Fruit fly (Drosophila melanogaster) whole organism, embryonic: ENCODE measurements around the gene Acf.

Source experiments
- CG10147 ChIP-seq: fragments of 200-800 bp; sonication (Bioruptor generic); optimal IDR thresholded peaks from 2 replicates; lab custom pipeline; 2019; ENCODE audit warnings: missing biosample characterization, mild to moderate bottlenecking, missing genetic modification characterization, moderate library complexity
- CG10431 ChIP-seq: fragments of 200-800 bp; sonication (Bioruptor generic); optimal IDR thresholded peaks from 3 replicates; lab custom pipeline; 2018; ENCODE audit warnings: missing biosample characterization, mild to moderate bottlenecking, missing genetic modification characterization
- CG12104 ChIP-seq: fragments of 200-800 bp; sonication (Bioruptor generic); optimal IDR thresholded peaks from 3 replicates; lab custom pipeline; 2016; ENCODE audit warnings: missing biosample characterization, missing genetic modification characterization
- CG12391 ChIP-seq: fragments of 200-800 bp; sonication (Bioruptor generic); optimal IDR thresholded peaks from 3 replicates; lab custom pipeline; 2018; ENCODE audit warnings: missing biosample characterization, mild to moderate bottlenecking, missing genetic modification characterization, moderate library complexity
- CG14965 ChIP-seq: fragments of 200-800 bp; sonication (Bioruptor generic); optimal IDR thresholded peaks from 2 replicates; lab custom pipeline; 2016; ENCODE audit warnings: missing biosample characterization, missing genetic modification characterization, borderline replicate concordance
- CG15479 ChIP-seq: fragments of 200-800 bp; sonication (Bioruptor generic); optimal IDR thresholded peaks from 3 replicates; lab custom pipeline; 2019; ENCODE audit warnings: missing biosample characterization, mild to moderate bottlenecking, missing genetic modification characterization, moderate library complexity
- CG1647 ChIP-seq: fragments of 200-800 bp; sonication (Bioruptor generic); optimal IDR thresholded peaks from 3 replicates; lab custom pipeline; 2016; ENCODE audit warnings: missing biosample characterization, missing genetic modification characterization
- CG2120 ChIP-seq: fragments of 200-800 bp; sonication (Bioruptor generic); optimal IDR thresholded peaks from 3 replicates; lab custom pipeline; 2016; ENCODE audit warnings: missing biosample characterization, missing genetic modification characterization
- CG30020 ChIP-seq: fragments of 200-800 bp; optimal IDR thresholded peaks from 2 replicates; lab custom pipeline; 2019; ENCODE audit warnings: missing biosample characterization, mild to moderate bottlenecking, missing genetic modification characterization, moderate library complexity
- CG31224 ChIP-seq: fragments of 200-800 bp; sonication (Bioruptor generic); IDR thresholded peaks from 2 replicates; pipeline ENCODE4 v1.3.6; 2022; ENCODE audit warnings: missing biosample characterization, missing genetic modification characterization
- CG31441 ChIP-seq: fragments of 200-800 bp; sonication (Bioruptor generic); IDR thresholded peaks from 2 replicates; pipeline ENCODE4 v1.3.6; 2022; ENCODE audit warnings: missing biosample characterization, missing genetic modification characterization
- CG32772 ChIP-seq: fragments of 200-800 bp; sonication (Bioruptor generic); IDR thresholded peaks from 2 replicates; pipeline ENCODE4 v1.3.6; 2022; ENCODE audit warnings: missing biosample characterization, missing genetic modification characterization
- CG33557 ChIP-seq: fragments of 200-800 bp; sonication (Bioruptor generic); optimal IDR thresholded peaks from 2 replicates; lab custom pipeline; 2019; ENCODE audit warnings: missing biosample characterization, mild to moderate bottlenecking, missing genetic modification characterization, moderate library complexity
- CG4282 ChIP-seq: fragments of 200-800 bp; sonication (Bioruptor generic); optimal IDR thresholded peaks from 2 replicates; lab custom pipeline; 2016; ENCODE audit warnings: missing biosample characterization, missing genetic modification characterization
- CG4854 ChIP-seq: fragments of 200-800 bp; sonication (Bioruptor generic); optimal IDR thresholded peaks from 2 replicates; lab custom pipeline; 2016; ENCODE audit warnings: missing biosample characterization, missing genetic modification characterization, inconsistent platforms
- CG5953 ChIP-seq: fragments of 200-800 bp; sonication (Bioruptor generic); IDR thresholded peaks from 2 replicates; pipeline ENCODE4 v1.3.6; 2022; ENCODE audit warnings: missing biosample characterization, missing genetic modification characterization
- CG6854 ChIP-seq: fragments of 200-800 bp; sonication (Bioruptor generic); optimal IDR thresholded peaks from 3 replicates; lab custom pipeline; 2017; ENCODE audit warnings: missing biosample characterization, mild to moderate bottlenecking, missing genetic modification characterization
- CG8281 ChIP-seq: fragments of 200-800 bp; sonication (Bioruptor generic); optimal IDR thresholded peaks from 2 replicates; lab custom pipeline; 2018; ENCODE audit warnings: missing biosample characterization, mild to moderate bottlenecking, missing genetic modification characterization, moderate library complexity
- CG8478 ChIP-seq: fragments of >200 bp; optimal IDR thresholded peaks from 2 replicates; lab custom pipeline; 2018
- CG8924 ChIP-seq: fragments of 200-800 bp; optimal IDR thresholded peaks from 3 replicates; lab custom pipeline; 2019; ENCODE audit warnings: missing biosample characterization, mild to moderate bottlenecking, missing genetic modification characterization, moderate library complexity
- Deaf1 ChIP-seq: fragments of 200-800 bp; optimal IDR thresholded peaks from 3 replicates; lab custom pipeline; 2019; ENCODE audit warnings: missing biosample characterization, mild to moderate bottlenecking, missing genetic modification characterization, moderate library complexity
- Ets97D ChIP-seq: fragments of 200-800 bp; sonication (Bioruptor generic); optimal IDR thresholded peaks from 3 replicates; lab custom pipeline; 2016; ENCODE audit warnings: missing biosample characterization, missing genetic modification characterization
- GATAe ChIP-seq: fragments of 200-800 bp; sonication (Bioruptor generic); conservative IDR thresholded peaks from 2 replicates; pipeline ENCODE4 v1.3.6; 2022; ENCODE audit warnings: missing biosample characterization, missing genetic modification characterization
- Gug ChIP-seq: fragments of 200-800 bp; sonication (Bioruptor generic); IDR thresholded peaks from 4 replicates; pipeline ENCODE4 v1.3.6; 2022; ENCODE audit warnings: missing biosample characterization, missing genetic modification characterization
- HHEX ChIP-seq: fragments of 200-800 bp; sonication (Bioruptor generic); optimal IDR thresholded peaks from 3 replicates; lab custom pipeline; 2017; ENCODE audit warnings: missing biosample characterization, mild to moderate bottlenecking, missing genetic modification characterization, missing genetic modification reagents
- HLHmδ ChIP-seq: fragments of 200-800 bp; sonication (Bioruptor generic); optimal IDR thresholded peaks from 2 replicates; lab custom pipeline; 2018; ENCODE audit warnings: missing biosample characterization, mild to moderate bottlenecking, missing genetic modification characterization, moderate library complexity
- Hr3 ChIP-seq: fragments of 200-800 bp; sonication (Bioruptor generic); optimal IDR thresholded peaks from 3 replicates; lab custom pipeline; 2016; ENCODE audit warnings: missing biosample characterization, missing genetic modification characterization
- Hr51 ChIP-seq, 2 experiments: fragments of 200-800 bp; sonication (Bioruptor generic); optimal IDR thresholded peaks; 2 replicates in 1 of 2; 3 replicates in 1 of 2; lab custom pipeline; 2016 to 2018; ENCODE audit warnings: missing biosample characterization in 2 of 2, missing genetic modification characterization in 2 of 2, mild to moderate bottlenecking in 1 of 2, moderate library complexity in 1 of 2
- Hr78 ChIP-seq, 2 experiments: fragments of 200-800 bp in 1 of 2; fragments of >200 bp in 1 of 2; sonication (Bioruptor generic) in 1 of 2; optimal IDR thresholded peaks; 2 replicates each; lab custom pipeline; 2017 to 2019; ENCODE audit warnings: missing biosample characterization in 2 of 2, missing genetic modification characterization in 2 of 2, mild to moderate bottlenecking in 1 of 2, moderate library complexity in 1 of 2
- Med ChIP-seq: fragments of 200-800 bp; sonication (Bioruptor generic); peaks from one replicate; lab custom pipeline; 2016; ENCODE audit warnings: missing biosample characterization, missing genetic modification characterization, mild to moderate bottlenecking, inconsistent platforms, moderate library complexity
- Neu2 ChIP-seq: fragments of 200-800 bp; sonication (Bioruptor generic); optimal IDR thresholded peaks from 3 replicates; lab custom pipeline; 2016; ENCODE audit warnings: missing biosample characterization, missing genetic modification characterization, borderline replicate concordance
- PHDP ChIP-seq: fragments of 200-800 bp; sonication (Bioruptor generic); optimal IDR thresholded peaks from 3 replicates; lab custom pipeline; 2018; ENCODE audit warnings: missing biosample characterization, mild to moderate bottlenecking, missing genetic modification characterization, moderate library complexity
- Ptx1 ChIP-seq: fragments of 200-800 bp; sonication (Bioruptor generic); IDR thresholded peaks from 2 replicates; pipeline ENCODE4 v1.3.6; 2022; ENCODE audit warnings: missing biosample characterization, missing genetic modification characterization
- Tbp ChIP-seq: fragments of >200 bp; optimal IDR thresholded peaks from 2 replicates; lab custom pipeline; 2018; ENCODE audit warnings: missing biosample characterization, missing genetic modification characterization
- Vsx1 ChIP-seq: fragments of 200-800 bp; sonication (Bioruptor generic); optimal IDR thresholded peaks from 2 replicates; lab custom pipeline; 2017; ENCODE audit warnings: missing biosample characterization, mild to moderate bottlenecking, missing genetic modification characterization, missing genetic modification reagents
- Xrp1 ChIP-seq: fragments of 200-800 bp; sonication (Bioruptor generic); IDR thresholded peaks from 2 replicates; pipeline ENCODE4 v1.3.6; 2022; ENCODE audit warnings: missing biosample characterization, missing genetic modification characterization
- YL-1 ChIP-seq: fragments of 200-800 bp; sonication (Bioruptor generic); optimal IDR thresholded peaks from 3 replicates; lab custom pipeline; 2017; ENCODE audit warnings: missing biosample characterization, mild to moderate bottlenecking, missing genetic modification characterization
- en ChIP-seq: fragments of 200-800 bp; sonication (Bioruptor generic); optimal IDR thresholded peaks from 2 replicates; lab custom pipeline; 2016; ENCODE audit warnings: missing biosample characterization, missing genetic modification characterization
- eyg ChIP-seq: fragments of 200-800 bp; sonication (Bioruptor generic); optimal IDR thresholded peaks from 3 replicates; lab custom pipeline; 2016; ENCODE audit warnings: missing biosample characterization, missing genetic modification characterization
- ind ChIP-seq: fragments of 200-800 bp; sonication (Bioruptor generic); optimal IDR thresholded peaks from 3 replicates; lab custom pipeline; 2016; ENCODE audit warnings: missing biosample characterization, missing genetic modification characterization
- org-1 ChIP-seq: fragments of 200-800 bp; sonication (Bioruptor generic); optimal IDR thresholded peaks from 2 replicates; lab custom pipeline; 2017; ENCODE audit warnings: missing biosample characterization, missing genetic modification characterization
- phol ChIP-seq: fragments of 200-800 bp; sonication (Bioruptor generic); optimal IDR thresholded peaks from 3 replicates; lab custom pipeline; 2018; ENCODE audit warnings: missing biosample characterization, mild to moderate bottlenecking, missing genetic modification characterization, moderate library complexity
- ranshi ChIP-seq: fragments of 200-800 bp; sonication (Bioruptor generic); IDR thresholded peaks from 2 replicates; pipeline ENCODE4 v1.3.6; 2022; ENCODE audit warnings: missing biosample characterization, missing genetic modification characterization
- schlank ChIP-seq: fragments of 200-800 bp; sonication (Bioruptor generic); optimal IDR thresholded peaks from 2 replicates; lab custom pipeline; 2018; ENCODE audit warnings: missing biosample characterization, mild to moderate bottlenecking, missing genetic modification characterization
- slou ChIP-seq: fragments of 200-800 bp; sonication (Bioruptor generic); optimal IDR thresholded peaks from 3 replicates; lab custom pipeline; 2016; ENCODE audit warnings: missing biosample characterization, missing genetic modification characterization
- ssp ChIP-seq: fragments of 200-800 bp; sonication (Bioruptor generic); IDR thresholded peaks from 2 replicates; pipeline ENCODE4 v1.3.6; 2022; ENCODE audit warnings: missing biosample characterization, missing genetic modification characterization
- tap ChIP-seq: fragments of 200-800 bp; optimal IDR thresholded peaks from 3 replicates; lab custom pipeline; 2019; ENCODE audit warnings: missing biosample characterization, mild to moderate bottlenecking, missing genetic modification characterization, moderate library complexity
- tin ChIP-seq: fragments of 200-800 bp; sonication (Bioruptor generic); optimal IDR thresholded peaks from 3 replicates; lab custom pipeline; 2016; ENCODE audit warnings: missing biosample characterization, missing genetic modification characterization
- ttk ChIP-seq: fragments of 200-800 bp; sonication (Bioruptor generic); IDR thresholded peaks from 2 replicates; pipeline ENCODE4 v2.1.2; 2022; ENCODE audit warnings: missing biosample characterization, missing genetic modification characterization

The Acf gene

dm6 chr3R:31776583-31777362, 17.0 kb upstream of the Acf start, which contains the start of the genes CG2126 and faf (continued):
- TF ChIP-seq schlank (tag; lab: Kevin White, UChicago) (peak; percentile 41), org-1 (GFP tag; lab: Kevin White, UChicago) (peak; percentile 11), ssp (GFP tag; lab: Robert Waterston, UW) (peak; percentile 61), CG31224 (GFP tag; lab: Robert Waterston, UW) (peak; percentile 51; the same call in 1 of the 2 replicates), CG10431 (GFP tag; lab: Kevin White, UChicago) (peak; percentile 44), Hr51 (GFP tag; optimal IDR thresholded peaks at IDR 0.05; lab: Kevin White, UChicago) (peak; percentile 10 to 84), CG12391 (peak; percentile 92), CG31441 (GFP tag; lab: Robert Waterston, UW) (peak; percentile 86), CG32772 (GFP tag; lab: Robert Waterston, UW) (peak; percentile 79), CG33557 (GFP tag; lab: Kevin White, UChicago) (peak; percentile 59), Ets97D (GFP tag; lab: Kevin White, UChicago) (peak; percentile 60), phol (tag; lab: Kevin White, UChicago) (peak; percentile 90), Neu2 (GFP tag; lab: Kevin White, UChicago) (no peak), PHDP (tag; lab: Kevin White, UChicago) (peak; percentile 82), Hr78 (GFP tag; optimal IDR thresholded peaks at IDR 0.05; lab: Kevin White, UChicago) (no peak), CG4854 (GFP tag; lab: Kevin White, UChicago) (peak; percentile 26), CG14965 (GFP tag; lab: Kevin White, UChicago) (no peak), eyg (GFP tag; lab: Kevin White, UChicago) (no peak), CG1647 (GFP tag; lab: Kevin White, UChicago) (peak; percentile 6), CG30020 (peak; percentile 65), CG10147 (GFP tag; lab: Kevin White, UChicago) (peak; percentile 60), Deaf1 (tag; lab: Kevin White, UChicago) (peak; percentile 54), Vsx1 (GFP tag; lab: Kevin White, UChicago) (no peak), CG8924 (tag; lab: Kevin White, UChicago) (peak; percentile 90), Xrp1 (GFP tag; lab: Robert Waterston, UW) (peak; percentile 77; the same call in 1 of the 2 replicates), CG2120 (GFP tag; lab: Kevin White, UChicago) (peak; percentile 77), Tbp (GFP tag; lab: Kevin White, UChicago) (no peak), Gug (peak; percentile 75), CG6854 (GFP tag; lab: Kevin White, UChicago) (peak; percentile 14), ttk (peak; percentile 88), ind (GFP tag; lab: Kevin White, UChicago) (peak; percentile 82), ranshi (peak; percentile 73), CG4282 (GFP tag; lab: Kevin White, UChicago) (no peak), slou (GFP tag; lab: Kevin White, UChicago) (peak; percentile 16), CG12104 (GFP tag; lab: Kevin White, UChicago) (peak; percentile 75), HHEX (peak; percentile 69), YL-1 (GFP tag; lab: Kevin White, UChicago) (peak; percentile 12), CG8478 (no peak), CG8281 (tag; lab: Kevin White, UChicago) (peak; percentile 49), Med (GFP tag; lab: Kevin White, UChicago) (peak; percentile 90), CG5953 (GFP tag; lab: Robert Waterston, UW) (0 out of 2 replicates have a peak, but pooled peaks have one; percentile 29), GATAe (GFP tag; lab: Robert Waterston, UW) (0 out of 2 replicates have a peak, but pooled peaks have one; percentile 16), en (GFP tag; lab: Kevin White, UChicago) (no peak), CG15479 (GFP tag; lab: Kevin White, UChicago) (no peak), tin (GFP tag; lab: Kevin White, UChicago) (peak; percentile 82), Hr3 (GFP tag; lab: Kevin White, UChicago) (peak; percentile 78), HLHmδ (no peak), Ptx1 (GFP tag; lab: Robert Waterston, UW) (peak; percentile 84), tap (tag; lab: Kevin White, UChicago) (no peak)
